Fruit fly (Drosophila melanogaster) whole organism, pupa: ENCODE data around the gene CG13720.
A peak's percentile ranks its signal among the peaks of the same experiment; 100 is the strongest.

Source experiments
- CG10348 ChIP-seq: fragments of 200-800 bp; sonication (Bioruptor generic); IDR thresholded peaks from 2 replicates; pipeline ENCODE4 v1.3.6; 2022; ENCODE audit warnings: missing biosample characterization, missing genetic modification characterization
- CG12605 ChIP-seq: fragments of 200-800 bp; sonication (Bioruptor generic); IDR thresholded peaks from 2 replicates; pipeline ENCODE4 v1.3.6; 2022; ENCODE audit warnings: missing biosample characterization, missing genetic modification characterization
- CG13204 ChIP-seq: fragments of 200-800 bp; sonication (Bioruptor generic); optimal IDR thresholded peaks from 2 replicates; lab custom pipeline; 2018; ENCODE audit warnings: missing biosample characterization, mild to moderate bottlenecking, missing genetic modification characterization, moderate library complexity
- CG14655 ChIP-seq: fragments of 200-800 bp; sonication (Bioruptor generic); optimal IDR thresholded peaks from 3 replicates; lab custom pipeline; 2017; ENCODE audit warnings: mild to moderate bottlenecking, missing biosample characterization, missing genetic modification reagents, missing genetic modification characterization
- CG15710 ChIP-seq: fragments of 200-800 bp; sonication (Bioruptor generic); optimal IDR thresholded peaks from 2 replicates; lab custom pipeline; 2018; ENCODE audit warnings: missing biosample characterization, mild to moderate bottlenecking, missing genetic modification characterization, moderate library complexity
- CG32121 ChIP-seq: fragments of 200-800 bp; sonication (Bioruptor generic); IDR thresholded peaks from 2 replicates; pipeline ENCODE4 v1.3.6; 2022; ENCODE audit warnings: missing biosample characterization, missing genetic modification characterization
- CG34367 ChIP-seq: fragments of 200-800 bp; sonication (Bioruptor generic); optimal IDR thresholded peaks from 2 replicates; lab custom pipeline; 2018; ENCODE audit warnings: missing biosample characterization, mild to moderate bottlenecking, missing genetic modification characterization
- CG4496 ChIP-seq: fragments of 200-800 bp; sonication (Bioruptor generic); IDR thresholded peaks from 3 replicates; pipeline ENCODE4 v1.3.6; 2022; ENCODE audit warnings: missing biosample characterization, missing genetic modification characterization
- CG8301 ChIP-seq: fragments of 200-800 bp; sonication (Bioruptor generic); optimal IDR thresholded peaks from 2 replicates; lab custom pipeline; 2018; ENCODE audit warnings: missing biosample characterization, mild to moderate bottlenecking, missing genetic modification characterization
- EcR ChIP-seq: fragments of 200-800 bp; sonication (Bioruptor generic); optimal IDR thresholded peaks from 3 replicates; lab custom pipeline; 2019; ENCODE audit warnings: missing biosample characterization, missing genetic modification characterization, mild to moderate bottlenecking, moderate library complexity, missing genetic modification reagents
- Pif1A ChIP-seq: fragments of 200-800 bp; sonication (Bioruptor generic); optimal IDR thresholded peaks from 3 replicates; lab custom pipeline; 2016; ENCODE audit warnings: missing biosample characterization, missing genetic modification characterization
- Pif1B ChIP-seq: fragments of 200-800 bp; sonication (Bioruptor generic); optimal IDR thresholded peaks from 3 replicates; lab custom pipeline; 2016; ENCODE audit warnings: missing biosample characterization, missing genetic modification characterization
- fd96Ca ChIP-seq: fragments of 200-800 bp; sonication (Bioruptor generic); IDR thresholded peaks from 3 replicates; pipeline ENCODE4 v1.3.6; 2022; ENCODE audit warnings: missing biosample characterization, missing genetic modification characterization
- gl ChIP-seq: fragments of 200-800 bp; sonication (Bioruptor generic); optimal IDR thresholded peaks from 2 replicates; lab custom pipeline; 2018; ENCODE audit warnings: missing biosample characterization, mild to moderate bottlenecking, missing genetic modification characterization

dm6 chr3L:4461454-4462045 is 38.8 kb downstream of the CG13720 start, which contains the start of gene CG15023:
- no peak for TF ChIP-seq Pif1B
- TF ChIP-seq CG32121, result no peak
- no peak for TF ChIP-seq CG12605
- no peak for TF ChIP-seq EcR (GFP tag; lab: Kevin White, UChicago)
- TF ChIP-seq gl, result no peak
- no peak for TF ChIP-seq fd96Ca (GFP tag; lab: Robert Waterston, UW)
- TF ChIP-seq CG13204 (GFP tag; lab: Kevin White, UChicago), result no peak
- TF ChIP-seq CG8301 (tag; lab: Kevin White, UChicago), result no peak
- no peak for TF ChIP-seq CG10348 (GFP tag; lab: Robert Waterston, UW)
- peak; percentile 12 for TF ChIP-seq CG14655 (GFP tag; lab: Kevin White, UChicago)
- TF ChIP-seq CG4496, result no peak
- TF ChIP-seq CG15710 (tag; lab: Kevin White, UChicago), result no peak
- TF ChIP-seq CG34367 (tag; lab: Kevin White, UChicago), result no peak
- no peak for TF ChIP-seq Pif1A (GFP tag; lab: Kevin White, UChicago)
